Fruit fly (Drosophila melanogaster) whole organism, embryonic: ENCODE measurements around the gene CG12477.
A peak's percentile ranks its signal among the peaks of the same experiment; 100 is the strongest.

Experiments
- Asciz ChIP-seq: fragments of 200-800 bp; sonication (Bioruptor generic); optimal IDR thresholded peaks from 2 replicates; lab custom pipeline; 2017; ENCODE audit warnings: missing biosample characterization, mild to moderate bottlenecking, missing genetic modification characterization, missing genetic modification reagents
- CG12219 ChIP-seq: fragments of 200-800 bp; sonication (Bioruptor generic); optimal IDR thresholded peaks from 3 replicates; lab custom pipeline; 2018; ENCODE audit warnings: missing biosample characterization, mild to moderate bottlenecking, missing genetic modification characterization
- CG12391 ChIP-seq: fragments of 200-800 bp; sonication (Bioruptor generic); optimal IDR thresholded peaks from 3 replicates; lab custom pipeline; 2018; ENCODE audit warnings: missing biosample characterization, mild to moderate bottlenecking, missing genetic modification characterization, moderate library complexity
- CG13624 ChIP-seq: fragments of 200-800 bp; sonication (Bioruptor generic); optimal IDR thresholded peaks from 2 replicates; lab custom pipeline; 2016; ENCODE audit warnings: missing biosample characterization, missing genetic modification characterization
- CG13775 ChIP-seq: fragments of 200-800 bp; sonication (Bioruptor generic); optimal IDR thresholded peaks from 3 replicates; lab custom pipeline; 2017; ENCODE audit warnings: missing biosample characterization, mild to moderate bottlenecking, missing genetic modification characterization
- CG14667 ChIP-seq: fragments of 200-800 bp; sonication (Bioruptor generic); IDR thresholded peaks from 2 replicates; pipeline ENCODE4 v1.3.6; 2022; ENCODE audit warnings: missing biosample characterization, missing genetic modification characterization
- CG14860 ChIP-seq: fragments of 200-800 bp; sonication (Bioruptor generic); IDR thresholded peaks from 3 replicates; pipeline ENCODE4 v1.3.6; 2022; ENCODE audit warnings: missing biosample characterization, missing genetic modification characterization; ENCODE audit not compliant: partially characterized antibody
- CG15479 ChIP-seq: fragments of 200-800 bp; sonication (Bioruptor generic); optimal IDR thresholded peaks from 3 replicates; lab custom pipeline; 2019; ENCODE audit warnings: missing biosample characterization, mild to moderate bottlenecking, missing genetic modification characterization, moderate library complexity
- CG16779 ChIP-seq: fragments of 200-800 bp; sonication (Bioruptor generic); IDR thresholded peaks from 2 replicates; pipeline ENCODE4 v1.3.6; 2022; ENCODE audit warnings: missing biosample characterization, missing genetic modification characterization
- CG17361 ChIP-seq: fragments of 200-800 bp; sonication (Bioruptor generic); IDR thresholded peaks from 3 replicates; pipeline ENCODE4 v1.3.6; 2022; ENCODE audit warnings: missing biosample characterization, missing genetic modification characterization
- CG2875 ChIP-seq: fragments of 200-800 bp; sonication (Bioruptor generic); optimal IDR thresholded peaks from 2 replicates; lab custom pipeline; 2017; ENCODE audit warnings: missing biosample characterization, mild to moderate bottlenecking, missing genetic modification characterization, missing genetic modification reagents
- CG33213 ChIP-seq: fragments of 200-800 bp; sonication (Bioruptor generic); optimal IDR thresholded peaks from 3 replicates; lab custom pipeline; 2016; ENCODE audit warnings: missing biosample characterization, missing genetic modification characterization
- CG7745 ChIP-seq: fragments of 200-800 bp; sonication (Bioruptor generic); optimal IDR thresholded peaks from 2 replicates; lab custom pipeline; 2018; ENCODE audit warnings: missing biosample characterization, mild to moderate bottlenecking, missing genetic modification characterization, moderate library complexity
- CG9609 ChIP-seq: fragments of 200-800 bp; sonication (Bioruptor generic); optimal IDR thresholded peaks from 3 replicates; lab custom pipeline; 2016; ENCODE audit warnings: missing biosample characterization, missing genetic modification characterization
- CG9876 ChIP-seq: fragments of 200-800 bp; sonication (Bioruptor generic); optimal IDR thresholded peaks from 2 replicates; lab custom pipeline; 2016; ENCODE audit warnings: missing biosample characterization, missing genetic modification characterization
- Dp ChIP-seq: fragments of 200-800 bp; sonication (Bioruptor generic); optimal IDR thresholded peaks from 2 replicates; lab custom pipeline; 2018; ENCODE audit warnings: missing biosample characterization, mild to moderate bottlenecking, missing genetic modification characterization, moderate library complexity
- H15 ChIP-seq: fragments of 200-800 bp; sonication (Bioruptor generic); IDR thresholded peaks from 3 replicates; pipeline ENCODE4 v1.3.6; 2022; ENCODE audit warnings: missing biosample characterization, missing genetic modification characterization
- HLH54F ChIP-seq: fragments of 200-800 bp; sonication (Bioruptor generic); optimal IDR thresholded peaks from 3 replicates; lab custom pipeline; 2016; ENCODE audit warnings: missing biosample characterization, missing genetic modification characterization
- Med ChIP-seq: fragments of 200-800 bp; sonication (Bioruptor generic); peaks from one replicate; lab custom pipeline; 2016; ENCODE audit warnings: missing biosample characterization, missing genetic modification characterization, mild to moderate bottlenecking, inconsistent platforms, moderate library complexity
- Oli ChIP-seq: fragments of 200-800 bp; sonication (Bioruptor generic); optimal IDR thresholded peaks from 2 replicates; lab custom pipeline; 2018; ENCODE audit warnings: missing biosample characterization, mild to moderate bottlenecking, missing genetic modification characterization, moderate library complexity
- Side ChIP-seq: fragments of 200-800 bp; sonication (Bioruptor generic); optimal IDR thresholded peaks from 2 replicates; lab custom pipeline; 2016; ENCODE audit warnings: missing biosample characterization, missing genetic modification characterization
- Stat92E ChIP-seq, 3 experiments: fragments of >200 bp in 2 of 3; fragments of 200-800 bp in 1 of 3; sonication (Bioruptor generic) in 1 of 3; optimal IDR thresholded peaks; 2 replicates each; lab custom pipeline; 2017 to 2019; ENCODE audit warnings: missing biosample characterization in 3 of 3, missing genetic modification characterization in 3 of 3, mild to moderate bottlenecking in 1 of 3, moderate library complexity in 1 of 3
- TFAM ChIP-seq: fragments of 200-800 bp; sonication (Bioruptor generic); optimal IDR thresholded peaks from 2 replicates; lab custom pipeline; 2017; ENCODE audit warnings: missing biosample characterization, missing genetic modification characterization, inconsistent platforms
- al ChIP-seq: fragments of 200-800 bp; sonication (Bioruptor generic); IDR thresholded peaks from 2 replicates; pipeline ENCODE4 v1.3.6; 2022; ENCODE audit warnings: missing biosample characterization, missing genetic modification characterization
- bbx ChIP-seq: fragments of 200-800 bp; sonication (Bioruptor generic); IDR thresholded peaks from 2 replicates; pipeline ENCODE4 v1.3.6; 2022; ENCODE audit warnings: missing biosample characterization, missing genetic modification characterization; ENCODE audit not compliant: partially characterized antibody
- bsh ChIP-seq, 2 experiments: fragments of 200-800 bp; sonication (Bioruptor generic); optimal IDR thresholded peaks; 2 replicates each; lab custom pipeline; 2017 to 2018; ENCODE audit warnings: mild to moderate bottlenecking in 2 of 2, missing biosample characterization in 2 of 2, missing genetic modification characterization in 2 of 2, moderate library complexity in 1 of 2
- btn ChIP-seq: fragments of 200-800 bp; sonication (Bioruptor generic); optimal IDR thresholded peaks from 2 replicates; lab custom pipeline; 2016; ENCODE audit warnings: missing biosample characterization, missing genetic modification characterization
- cato ChIP-seq: fragments of 200-800 bp; sonication (Bioruptor generic); optimal IDR thresholded peaks from 2 replicates; lab custom pipeline; 2016; ENCODE audit warnings: missing biosample characterization, missing genetic modification characterization, borderline replicate concordance
- chinmo ChIP-seq: fragments of 200-800 bp; sonication (Bioruptor generic); IDR thresholded peaks from 4 replicates; pipeline ENCODE4 v1.3.6; 2022; ENCODE audit warnings: missing biosample characterization, missing genetic modification characterization; ENCODE audit not compliant: partially characterized antibody
- crp ChIP-seq, 2 experiments: fragments of 200-800 bp; sonication (Bioruptor generic); optimal IDR thresholded peaks; 2 replicates in 1 of 2; 3 replicates in 1 of 2; lab custom pipeline; 2017; ENCODE audit warnings: missing biosample characterization in 2 of 2, missing genetic modification characterization in 2 of 2, mild to moderate bottlenecking in 1 of 2, moderate library complexity in 1 of 2
- cwo ChIP-seq: fragments of 200-800 bp; sonication (Bioruptor generic); optimal IDR thresholded peaks from 3 replicates; lab custom pipeline; 2017; ENCODE audit warnings: missing biosample characterization, missing genetic modification characterization, mild to moderate bottlenecking, moderate library complexity, missing genetic modification reagents
- fd64A ChIP-seq: fragments of 200-800 bp; sonication (Bioruptor generic); optimal IDR thresholded peaks from 3 replicates; lab custom pipeline; 2018; ENCODE audit warnings: missing biosample characterization, mild to moderate bottlenecking, missing genetic modification characterization
- grn ChIP-seq: fragments of 200-800 bp; sonication (Bioruptor generic); optimal IDR thresholded peaks from 3 replicates; lab custom pipeline; 2017; ENCODE audit warnings: missing biosample characterization, missing genetic modification characterization
- ham ChIP-seq: fragments of 200-800 bp; sonication (Bioruptor generic); IDR thresholded peaks from 2 replicates; pipeline ENCODE4 v1.3.6; 2022; ENCODE audit warnings: missing biosample characterization, missing genetic modification characterization
- nerfin-1 ChIP-seq: fragments of 200-800 bp; sonication (Bioruptor generic); optimal IDR thresholded peaks from 3 replicates; lab custom pipeline; 2019; ENCODE audit warnings: missing biosample characterization, mild to moderate bottlenecking, missing genetic modification characterization, moderate library complexity
- oc ChIP-seq: fragments of 200-800 bp; sonication (Bioruptor generic); optimal IDR thresholded peaks from 2 replicates; lab custom pipeline; 2018; ENCODE audit warnings: missing biosample characterization, mild to moderate bottlenecking, missing genetic modification characterization, moderate library complexity
- ro ChIP-seq: fragments of 200-800 bp; sonication (Bioruptor generic); IDR thresholded peaks from 2 replicates; pipeline ENCODE4 v1.3.6; 2022; ENCODE audit warnings: missing biosample characterization, missing genetic modification characterization
- trh ChIP-seq: fragments of 200-800 bp; sonication (Bioruptor generic); optimal IDR thresholded peaks from 2 replicates; lab custom pipeline; 2016; ENCODE audit warnings: missing biosample characterization, missing genetic modification characterization
- zf30C ChIP-seq: fragments of 200-800 bp; sonication (Bioruptor generic); optimal IDR thresholded peaks from 3 replicates; lab custom pipeline; 2018; ENCODE audit warnings: missing biosample characterization, mild to moderate bottlenecking, missing genetic modification characterization
- zfh2 ChIP-seq: fragments of 200-800 bp; sonication (Bioruptor generic); optimal IDR thresholded peaks from 2 replicates; lab custom pipeline; 2016; ENCODE audit warnings: missing biosample characterization, missing genetic modification characterization

Gene CG12477

dm6 chr3L:18747953-18748756 lies 25.1 kb upstream of the CG12477 start, which contains the start of the genes Nufip and Atg3 (continued):
- TF ChIP-seq CG14667 (no peak), CG9876 (GFP tag; lab: Kevin White, UChicago) (no peak), chinmo (GFP tag; lab: Robert Waterston, UW) (0 out of 4 replicates have a peak, but pooled peaks have one; percentile 43), CG9609 (no peak), TFAM (no peak), fd64A (no peak), trh (GFP tag; lab: Kevin White, UChicago) (no peak), zfh2 (no peak), Asciz (GFP tag; lab: Kevin White, UChicago) (no peak), oc (tag; lab: Kevin White, UChicago) (no peak), cato (GFP tag; lab: Kevin White, UChicago) (no peak), CG15479 (GFP tag; lab: Kevin White, UChicago) (peak; percentile 30), H15 (GFP tag; lab: Robert Waterston, UW) (peak; percentile 13; the same call in 1 of the 3 replicates), cwo (GFP tag; lab: Kevin White, UChicago) (no peak), CG12391 (peak; percentile 66), btn (GFP tag; lab: Kevin White, UChicago) (no peak), Stat92E (GFP tag; optimal IDR thresholded peaks at IDR 0.05; lab: Kevin White, UChicago) (no peak), bbx (GFP tag; lab: Robert Waterston, UW) (peak; percentile 81; the same call in 1 of the 2 replicates), al (no peak), ro (GFP tag; lab: Robert Waterston, UW) (no peak), CG12219 (no peak), Med (peak; percentile 52), HLH54F (peak; percentile 48), Side (GFP tag; lab: Kevin White, UChicago) (no peak), CG13624 (GFP tag; lab: Kevin White, UChicago) (no peak), CG17361 (GFP tag; lab: Robert Waterston, UW) (peak; percentile 64; the same call in 2 of the 3 replicates), bsh (GFP tag; optimal IDR thresholded peaks at IDR 0.05; lab: Kevin White, UChicago) (no peak), Oli (tag; lab: Kevin White, UChicago) (no peak), zf30C (GFP tag; lab: Kevin White, UChicago) (no peak), nerfin-1 (tag; lab: Kevin White, UChicago) (peak; percentile 16), CG7745 (no peak), CG14860 (GFP tag; lab: Robert Waterston, UW) (peak; percentile 60; the same call in 2 of the 3 replicates), CG16779 (GFP tag; lab: Robert Waterston, UW) (0 out of 2 replicates have a peak, but pooled peaks have one; percentile 42), ham (GFP tag; lab: Robert Waterston, UW) (no peak), crp (GFP tag; optimal IDR thresholded peaks at IDR 0.05; lab: Kevin White, UChicago) (peak in 1 of 2 experiments; percentile 4), Dp (peak; percentile 40), CG2875 (GFP tag; lab: Kevin White, UChicago) (no peak), grn (GFP tag; lab: Kevin White, UChicago) (no peak), CG33213 (GFP tag; lab: Kevin White, UChicago) (peak; percentile 10), CG13775 (GFP tag; lab: Kevin White, UChicago) (peak; percentile 37)
